Fruit fly (Drosophila melanogaster) whole organism, embryonic: ENCODE measurements around the gene barr.

ENCODE experiments used
- Blimp-1 ChIP-seq: fragments of 200-800 bp; sonication (Bioruptor generic); optimal IDR thresholded peaks from 3 replicates; lab custom pipeline; 2018; ENCODE audit warnings: missing biosample characterization, missing genetic modification characterization, mild to moderate bottlenecking, moderate library complexity, missing genetic modification reagents
- Bteb2 ChIP-seq: fragments of 200-800 bp; sonication (Bioruptor generic); optimal IDR thresholded peaks from 2 replicates; lab custom pipeline; 2016; ENCODE audit warnings: missing biosample characterization, missing genetic modification characterization
- CG13424 ChIP-seq: fragments of 200-800 bp; sonication (Bioruptor generic); optimal IDR thresholded peaks from 2 replicates; lab custom pipeline; 2019; ENCODE audit warnings: missing biosample characterization, mild to moderate bottlenecking, missing genetic modification characterization, moderate library complexity
- CG14860 ChIP-seq: fragments of 200-800 bp; sonication (Bioruptor generic); IDR thresholded peaks from 3 replicates; pipeline ENCODE4 v1.3.6; 2022; ENCODE audit warnings: missing biosample characterization, missing genetic modification characterization; ENCODE audit not compliant: partially characterized antibody
- CG15011 ChIP-seq: fragments of 200-800 bp; sonication (Bioruptor generic); optimal IDR thresholded peaks from 3 replicates; lab custom pipeline; 2018; ENCODE audit warnings: missing biosample characterization, mild to moderate bottlenecking, missing genetic modification characterization
- CG15073 ChIP-seq: fragments of 200-800 bp; sonication (Bioruptor generic); optimal IDR thresholded peaks from 2 replicates; lab custom pipeline; 2016; ENCODE audit warnings: missing biosample characterization, missing genetic modification characterization
- CG15696 ChIP-seq: fragments of 200-800 bp; sonication (Bioruptor generic); optimal IDR thresholded peaks from 2 replicates; lab custom pipeline; 2019; ENCODE audit warnings: missing biosample characterization, mild to moderate bottlenecking, missing genetic modification characterization, moderate library complexity
- CG17361 ChIP-seq: fragments of 200-800 bp; sonication (Bioruptor generic); IDR thresholded peaks from 3 replicates; pipeline ENCODE4 v1.3.6; 2022; ENCODE audit warnings: missing biosample characterization, missing genetic modification characterization
- CG17912 ChIP-seq: fragments of 200-800 bp; sonication (Bioruptor generic); optimal IDR thresholded peaks from 2 replicates; lab custom pipeline; 2018; ENCODE audit warnings: missing biosample characterization, mild to moderate bottlenecking, missing genetic modification characterization
- CG2120 ChIP-seq: fragments of 200-800 bp; sonication (Bioruptor generic); optimal IDR thresholded peaks from 3 replicates; lab custom pipeline; 2016; ENCODE audit warnings: missing biosample characterization, missing genetic modification characterization
- CG2202 ChIP-seq: fragments of 200-800 bp; sonication (Bioruptor generic); optimal IDR thresholded peaks from 2 replicates; lab custom pipeline; 2018; ENCODE audit warnings: missing biosample characterization, mild to moderate bottlenecking, missing genetic modification characterization
- CG2712 ChIP-seq: fragments of 200-800 bp; optimal IDR thresholded peaks from 3 replicates; lab custom pipeline; 2019; ENCODE audit warnings: missing biosample characterization, mild to moderate bottlenecking, missing genetic modification characterization, moderate library complexity
- CG3065 ChIP-seq: fragments of 200-800 bp; sonication (Bioruptor generic); optimal IDR thresholded peaks from 2 replicates; lab custom pipeline; 2016; ENCODE audit warnings: missing biosample characterization, missing genetic modification characterization
- CG3995 ChIP-seq: fragments of 200-800 bp; sonication (Bioruptor generic); optimal IDR thresholded peaks from 3 replicates; lab custom pipeline; 2016; ENCODE audit warnings: missing biosample characterization, missing genetic modification characterization
- CG4730 ChIP-seq: fragments of 200-800 bp; sonication (Bioruptor generic); IDR thresholded peaks from 2 replicates; pipeline ENCODE4 v1.3.6; 2022; ENCODE audit warnings: missing biosample characterization, missing genetic modification characterization
- CG6175 ChIP-seq: fragments of 200-800 bp; sonication (Bioruptor generic); IDR thresholded peaks from 3 replicates; pipeline ENCODE4 v1.3.6; 2022; ENCODE audit warnings: missing biosample characterization, missing genetic modification characterization
- CG8089 ChIP-seq: fragments of 200-800 bp; sonication (Bioruptor generic); optimal IDR thresholded peaks from 3 replicates; lab custom pipeline; 2016; ENCODE audit warnings: missing biosample characterization, missing genetic modification characterization
- CG9817 ChIP-seq: fragments of 200-800 bp; sonication (Bioruptor generic); optimal IDR thresholded peaks from 2 replicates; lab custom pipeline; 2018; ENCODE audit warnings: missing biosample characterization, mild to moderate bottlenecking, missing genetic modification characterization, moderate library complexity
- CTCF ChIP-seq: fragments of 200-800 bp; sonication (Bioruptor generic); optimal IDR thresholded peaks from 2 replicates; lab custom pipeline; 2017; ENCODE audit warnings: missing biosample characterization, mild to moderate bottlenecking, missing genetic modification characterization, moderate library complexity
- D19A ChIP-seq: fragments of 200-800 bp; optimal IDR thresholded peaks from 3 replicates; lab custom pipeline; 2019; ENCODE audit warnings: missing biosample characterization, mild to moderate bottlenecking, missing genetic modification characterization, moderate library complexity
- Doc3 ChIP-seq: fragments of 200-800 bp; sonication (Bioruptor generic); IDR thresholded peaks from 3 replicates; pipeline ENCODE4 v1.3.6; 2022; ENCODE audit warnings: missing biosample characterization, missing genetic modification characterization; ENCODE audit not compliant: partially characterized antibody
- Ets97D ChIP-seq: fragments of 200-800 bp; sonication (Bioruptor generic); optimal IDR thresholded peaks from 3 replicates; lab custom pipeline; 2016; ENCODE audit warnings: missing biosample characterization, missing genetic modification characterization
- H2.0 ChIP-seq: fragments of 200-800 bp; sonication (Bioruptor generic); IDR thresholded peaks from 2 replicates; pipeline ENCODE4 v1.3.6; 2022; ENCODE audit warnings: missing biosample characterization, missing genetic modification characterization
- Hr51 ChIP-seq, 2 experiments: fragments of 200-800 bp; sonication (Bioruptor generic); optimal IDR thresholded peaks; 2 replicates in 1 of 2; 3 replicates in 1 of 2; lab custom pipeline; 2016 to 2018; ENCODE audit warnings: missing biosample characterization in 2 of 2, missing genetic modification characterization in 2 of 2, mild to moderate bottlenecking in 1 of 2, moderate library complexity in 1 of 2
- Sin3A ChIP-seq: fragments of >200 bp; optimal IDR thresholded peaks from 2 replicates; lab custom pipeline; 2018
- Sox100B ChIP-seq: fragments of 200-800 bp; sonication (Bioruptor generic); optimal IDR thresholded peaks from 3 replicates; lab custom pipeline; 2018; ENCODE audit warnings: missing biosample characterization, mild to moderate bottlenecking, missing genetic modification characterization
- TFAM ChIP-seq: fragments of 200-800 bp; sonication (Bioruptor generic); optimal IDR thresholded peaks from 2 replicates; lab custom pipeline; 2017; ENCODE audit warnings: missing biosample characterization, missing genetic modification characterization, inconsistent platforms
- Vsx1 ChIP-seq: fragments of 200-800 bp; sonication (Bioruptor generic); optimal IDR thresholded peaks from 2 replicates; lab custom pipeline; 2017; ENCODE audit warnings: missing biosample characterization, mild to moderate bottlenecking, missing genetic modification characterization, missing genetic modification reagents
- bbx ChIP-seq: fragments of 200-800 bp; sonication (Bioruptor generic); IDR thresholded peaks from 2 replicates; pipeline ENCODE4 v1.3.6; 2022; ENCODE audit warnings: missing biosample characterization, missing genetic modification characterization; ENCODE audit not compliant: partially characterized antibody
- chinmo ChIP-seq: fragments of 200-800 bp; sonication (Bioruptor generic); IDR thresholded peaks from 4 replicates; pipeline ENCODE4 v1.3.6; 2022; ENCODE audit warnings: missing biosample characterization, missing genetic modification characterization; ENCODE audit not compliant: partially characterized antibody
- chm ChIP-seq: fragments of 200-800 bp; sonication (Bioruptor generic); IDR thresholded peaks from 2 replicates; pipeline ENCODE4 v1.3.6; 2022; ENCODE audit warnings: missing biosample characterization, missing genetic modification characterization
- croc ChIP-seq: fragments of 200-800 bp; sonication (Bioruptor generic); conservative IDR thresholded peaks from 3 replicates; pipeline ENCODE4 v1.3.6; 2022; ENCODE audit warnings: missing biosample characterization, missing genetic modification characterization
- crol ChIP-seq: fragments of 200-800 bp; sonication (Bioruptor generic); IDR thresholded peaks from 2 replicates; pipeline ENCODE4 v1.3.6; 2022; ENCODE audit warnings: missing biosample characterization, missing genetic modification characterization
- dpn ChIP-seq, 2 experiments: fragments of 200-800 bp; sonication (Bioruptor generic); optimal IDR thresholded peaks; 3 replicates each; lab custom pipeline; 2016; ENCODE audit warnings: missing biosample characterization in 2 of 2, missing genetic modification characterization in 2 of 2
- ems ChIP-seq: fragments of 200-800 bp; sonication (Bioruptor generic); optimal IDR thresholded peaks from 3 replicates; lab custom pipeline; 2016; ENCODE audit warnings: missing biosample characterization, missing genetic modification characterization
- eve ChIP-seq, 2 experiments: fragments of >200 bp; optimal IDR thresholded peaks; 2 replicates each; lab custom pipeline; 2017; ENCODE audit warnings: missing biosample characterization in 2 of 2, missing genetic modification characterization in 2 of 2
- gfzf ChIP-seq: fragments of 200-800 bp; sonication (Bioruptor generic); optimal IDR thresholded peaks from 2 replicates; lab custom pipeline; 2016; ENCODE audit warnings: missing biosample characterization, mild to moderate bottlenecking, missing genetic modification characterization, moderate library complexity
- gsb-n ChIP-seq: fragments of 200-800 bp; sonication (Bioruptor generic); optimal IDR thresholded peaks from 3 replicates; lab custom pipeline; 2018; ENCODE audit warnings: missing biosample characterization, mild to moderate bottlenecking, missing genetic modification characterization
- hbn ChIP-seq: fragments of 200-800 bp; sonication (Bioruptor generic); IDR thresholded peaks from 2 replicates; pipeline ENCODE4 v1.3.6; 2022; ENCODE audit warnings: missing biosample characterization, missing genetic modification characterization; ENCODE audit not compliant: partially characterized antibody
- lbe ChIP-seq: fragments of 200-800 bp; sonication (Bioruptor generic); optimal IDR thresholded peaks from 2 replicates; lab custom pipeline; 2016; ENCODE audit warnings: missing biosample characterization, mild to moderate bottlenecking, missing genetic modification characterization
- maf-S ChIP-seq: fragments of 200-800 bp; sonication (Bioruptor generic); optimal IDR thresholded peaks from 2 replicates; lab custom pipeline; 2016; ENCODE audit warnings: missing biosample characterization, missing genetic modification characterization
- mirr ChIP-seq: fragments of 200-800 bp; sonication (Bioruptor generic); optimal IDR thresholded peaks from 3 replicates; lab custom pipeline; 2018; ENCODE audit warnings: missing biosample characterization, mild to moderate bottlenecking, missing genetic modification characterization
- pan ChIP-seq, 4 experiments: fragments of >200 bp in 3 of 4; fragments of 200-800 bp in 1 of 4; sonication (Bioruptor generic) in 1 of 4; optimal IDR thresholded peaks in 3 of 4; IDR thresholded peaks in 1 of 4; 2 replicates each; pipeline versions ENCODE4 v1.3.6 to Lab custom; 2017 to 2022; ENCODE audit warnings: missing biosample characterization in 2 of 4, missing genetic modification characterization in 2 of 4, mixed read lengths in 1 of 4
- so ChIP-seq: fragments of 200-800 bp; sonication (Bioruptor generic); IDR thresholded peaks from 3 replicates; pipeline ENCODE4 v1.3.6; 2022; ENCODE audit warnings: missing biosample characterization, missing genetic modification characterization
- sqz ChIP-seq: fragments of 200-800 bp; sonication (Bioruptor generic); optimal IDR thresholded peaks from 3 replicates; lab custom pipeline; 2018; ENCODE audit warnings: missing biosample characterization, mild to moderate bottlenecking, missing genetic modification characterization
- stc ChIP-seq: fragments of 200-800 bp; sonication (Bioruptor generic); IDR thresholded peaks from 2 replicates; pipeline ENCODE4 v1.3.6; 2022; ENCODE audit warnings: missing biosample characterization, missing genetic modification characterization
- ttk ChIP-seq: fragments of 200-800 bp; sonication (Bioruptor generic); IDR thresholded peaks from 2 replicates; pipeline ENCODE4 v2.1.2; 2022; ENCODE audit warnings: missing biosample characterization, missing genetic modification characterization
- vfl ChIP-seq: fragments of 200-800 bp; sonication (Bioruptor generic); optimal IDR thresholded peaks from 2 replicates; lab custom pipeline; 2016; ENCODE audit warnings: missing biosample characterization, missing genetic modification characterization
- z ChIP-seq: fragments of 200-800 bp; sonication (Bioruptor generic); IDR thresholded peaks from 3 replicates; pipeline ENCODE4 v1.3.6; 2022; ENCODE audit warnings: missing biosample characterization, missing genetic modification characterization

barr gene

dm6 chr2L:20084785-20085555, 23.8 kb upstream of the barr start, which contains the start of gene fok (continued):
- peak in 1 of 2 experiments; percentile 99 for TF ChIP-seq eve (GFP tag; optimal IDR thresholded peaks at IDR 0.05; lab: Kevin White, UChicago)
- TF ChIP-seq ems = peak; percentile 95
- TF ChIP-seq Doc3 (GFP tag; lab: Robert Waterston, UW) = 0 out of 3 replicates have a peak, but pooled peaks have one; percentile 31
- TF ChIP-seq vfl (GFP tag; lab: Kevin White, UChicago) = peak; percentile 93
- TF ChIP-seq Bteb2 = peak; percentile 95
- peak; percentile 55; the same call in 1 of the 2 replicates for TF ChIP-seq bbx (GFP tag; lab: Robert Waterston, UW)
- TF ChIP-seq H2.0 (GFP tag; lab: Robert Waterston, UW) = peak; percentile 91
- peak; percentile 82 for TF ChIP-seq CG4730 (GFP tag; lab: Robert Waterston, UW)
- TF ChIP-seq chm (GFP tag; lab: Robert Waterston, UW) = peak; percentile 90
- TF ChIP-seq CG2120 (GFP tag; lab: Kevin White, UChicago) = peak; percentile 98
- peak; percentile 68 for TF ChIP-seq CG3995 (GFP tag; lab: Kevin White, UChicago)
- TF ChIP-seq CG2202 (tag; lab: Kevin White, UChicago) = peak; percentile 91
- peak; percentile 90 for TF ChIP-seq CG3065 (GFP tag; lab: Kevin White, UChicago)
- TF ChIP-seq Vsx1 (GFP tag; lab: Kevin White, UChicago) = peak; percentile 92
- TF ChIP-seq ttk (GFP tag; lab: Robert Waterston, UW) = peak; percentile 91
- TF ChIP-seq CG9817 (tag; lab: Kevin White, UChicago) = peak; percentile 95
- TF ChIP-seq mirr (GFP tag; lab: Kevin White, UChicago) = peak; percentile 99
- no peak for TF ChIP-seq pan (optimal IDR thresholded peaks at IDR 0.05; lab: Kevin White, UChicago)
- peak in 1 of 2 experiments; percentile 94 for TF ChIP-seq pan (GFP tag; optimal IDR thresholded peaks at IDR 0.05 in 1 of 2, IDR thresholded peaks at IDR 0.05 in 1 of 2)
- TF ChIP-seq Hr51 (GFP tag; optimal IDR thresholded peaks at IDR 0.05; lab: Kevin White, UChicago) = peak; percentile 94 to 97
- peak; percentile 97 for TF ChIP-seq CG2712 (tag; lab: Kevin White, UChicago)
- peak; percentile 98 for TF ChIP-seq Sox100B (GFP tag; lab: Kevin White, UChicago)
- TF ChIP-seq dpn (GFP tag; optimal IDR thresholded peaks at IDR 0.05; lab: Kevin White, UChicago) = peak; percentile 95 to 96
- TF ChIP-seq CG17361 (GFP tag; lab: Robert Waterston, UW) = peak; percentile 96
- no peak for TF ChIP-seq Sin3A (lab: Kevin White, UChicago)
- TF ChIP-seq croc = peak; percentile 92
- TF ChIP-seq crol (GFP tag; lab: Robert Waterston, UW) = peak; percentile 96
- TF ChIP-seq maf-S = peak; percentile 94
- peak; percentile 82 for TF ChIP-seq Ets97D (GFP tag; lab: Kevin White, UChicago)
- peak; percentile 93 for TF ChIP-seq CG15696 (tag; lab: Kevin White, UChicago)
- peak; percentile 88 for TF ChIP-seq chinmo (GFP tag; lab: Robert Waterston, UW)
- TF ChIP-seq TFAM = peak; percentile 78
- TF ChIP-seq hbn (GFP tag; lab: Robert Waterston, UW) = no peak
- TF ChIP-seq sqz (GFP tag; lab: Kevin White, UChicago) = peak; percentile 96
- peak; percentile 95 for TF ChIP-seq D19A (tag; lab: Kevin White, UChicago)
- peak; percentile 95 for TF ChIP-seq Blimp-1
- TF ChIP-seq CG6175 (GFP tag; lab: Robert Waterston, UW) = peak; percentile 92
- TF ChIP-seq gsb-n = peak; percentile 96
- peak; percentile 89 for TF ChIP-seq stc (GFP tag; lab: Robert Waterston, UW)
- TF ChIP-seq gfzf = peak; percentile 6
- peak; percentile 90 for TF ChIP-seq CG8089 (GFP tag; lab: Kevin White, UChicago)
- TF ChIP-seq CTCF (GFP tag; lab: Kevin White, UChicago) = peak; percentile 64
- TF ChIP-seq CG13424 (tag; lab: Kevin White, UChicago) = peak; percentile 97
- no peak; the same call in 2 of the 3 replicates for TF ChIP-seq z (GFP tag; lab: Robert Waterston, UW)
- TF ChIP-seq so (GFP tag; lab: Robert Waterston, UW) = peak; percentile 96
- TF ChIP-seq CG15073 (GFP tag; lab: Kevin White, UChicago) = peak; percentile 70
- TF ChIP-seq CG15011 (GFP tag; lab: Kevin White, UChicago) = peak; percentile 96
- peak; percentile 98 for TF ChIP-seq lbe (GFP tag; lab: Kevin White, UChicago)
- TF ChIP-seq CG14860 (GFP tag; lab: Robert Waterston, UW) = 0 out of 3 replicates have a peak, but pooled peaks have one; percentile 32
- peak; percentile 79 for TF ChIP-seq CG17912
